Worm (Caenorhabditis elegans) whole organism, early embryonic: ENCODE data around the gene thn-2.

Experiments used
- B0310.2 ChIP-seq: sonication (generic microtip); optimal IDR thresholded peaks from 2 replicates; lab custom pipeline; 2016; ENCODE audit warnings: mild to moderate bottlenecking, missing genetic modification characterization, missing compliant biosample characterization
- aly-1 ChIP-seq: sonication (generic microtip); optimal IDR thresholded peaks from 2 replicates; lab custom pipeline; 2016; ENCODE audit warnings: missing genetic modification characterization, missing compliant biosample characterization
- ama-1 ChIP-seq: fragments of 150-350 bp; optimal IDR thresholded peaks from 2 replicates; lab custom pipeline; 2014
- ceh-13 ChIP-seq: fragments of 200-800 bp; sonication (Bioruptor generic); optimal IDR thresholded peaks from 2 replicates; lab custom pipeline; 2018; ENCODE audit warnings: mild to moderate bottlenecking, missing genetic modification characterization, missing compliant biosample characterization
- ceh-36 ChIP-seq: sonication (generic microtip); optimal IDR thresholded peaks from 2 replicates; lab custom pipeline; 2016; ENCODE audit warnings: missing genetic modification characterization, inconsistent platforms, missing compliant biosample characterization
- ets-7 ChIP-seq: sonication (generic microtip); optimal IDR thresholded peaks from 2 replicates; lab custom pipeline; 2016; ENCODE audit warnings: missing genotype, missing genetic modification characterization, missing compliant biosample characterization
- flt-1 ChIP-seq: fragments of 200-800 bp; sonication (Bioruptor generic); IDR thresholded peaks from 2 replicates; pipeline ENCODE4 v1.3.6; 2022; ENCODE audit warnings: missing genetic modification characterization, missing compliant biosample characterization
- hmg-4 ChIP-seq: fragments of 200-800 bp; sonication (Bioruptor generic); optimal IDR thresholded peaks from 2 replicates; lab custom pipeline; 2018; ENCODE audit warnings: mild to moderate bottlenecking, missing genetic modification characterization, missing compliant biosample characterization
- hnd-1 ChIP-seq: sonication (generic microtip); optimal IDR thresholded peaks from 2 replicates; lab custom pipeline; 2016; ENCODE audit warnings: missing genetic modification characterization, missing compliant biosample characterization
- pes-1 ChIP-seq: fragments of 200-800 bp; sonication (Bioruptor generic); IDR thresholded peaks from 2 replicates; pipeline ENCODE4 v1.3.6; 2022; ENCODE audit warnings: missing genetic modification reagents, missing genetic modification characterization, missing compliant biosample characterization
- sea-1 ChIP-seq: fragments of 200-800 bp; sonication (Bioruptor generic); conservative IDR thresholded peaks from 2 replicates; pipeline ENCODE4 v1.3.6; 2022; ENCODE audit warnings: missing genetic modification characterization, missing compliant biosample characterization
- tbx-11 ChIP-seq: fragments of 200-800 bp; sonication (Bioruptor generic); IDR thresholded peaks from 2 replicates; pipeline ENCODE4 v1.3.6; 2022; ENCODE audit warnings: missing genetic modification characterization, missing compliant biosample characterization
- tbx-37 ChIP-seq: fragments of 200-800 bp; sonication (Bioruptor generic); conservative IDR thresholded peaks from 2 replicates; pipeline ENCODE4 v1.3.6; 2022; ENCODE audit warnings: missing genetic modification reagents, missing genetic modification characterization, missing compliant biosample characterization

ce11 chrIV:12431755-12432154, 48.8 kb downstream of the thn-2 start:
- TF ChIP-seq pes-1 (no peak), ets-7 (tag; lab: Kevin White, UChicago) (no peak), hnd-1 (tag; lab: Kevin White, UChicago) (no peak), flt-1 (GFP tag; lab: Robert Waterston, UW) (no peak), aly-1 (tag; lab: Kevin White, UChicago) (no peak), ceh-13 (GFP tag; lab: Kevin White, UChicago) (no peak), ama-1 (lab: Kevin White, UChicago) (no peak), ceh-36 (no peak), sea-1 (GFP tag; lab: Robert Waterston, UW) (no peak), hmg-4 (no peak), B0310.2 (tag; lab: Kevin White, UChicago) (no peak), tbx-37 (no peak), tbx-11 (GFP tag; lab: Robert Waterston, UW) (no peak)
